Worm (Caenorhabditis elegans) whole organism, mixed stage, embryonic: ENCODE results near the gene paic-1.

Experiments used
- M03D4.4 ChIP-seq: sonication (generic microtip); optimal IDR thresholded peaks from 2 replicates; lab custom pipeline; 2017; ENCODE audit warnings: mild to moderate bottlenecking, missing genetic modification characterization, missing compliant biosample characterization
- blmp-1 ChIP-seq: fragments of 150-350 bp; optimal IDR thresholded peaks from 2 replicates; lab custom pipeline; 2014; ENCODE audit warnings: missing biosample characterization, missing genetic modification characterization
- ceh-39 ChIP-seq: fragments of 150-350 bp; optimal IDR thresholded peaks from 2 replicates; lab custom pipeline; 2014; ENCODE audit warnings: missing biosample characterization, missing genetic modification characterization
- ceh-43 ChIP-seq: fragments of 200-800 bp; sonication (Bioruptor generic); optimal IDR thresholded peaks from 2 replicates; lab custom pipeline; 2018; ENCODE audit warnings: mild to moderate bottlenecking, missing genetic modification characterization, moderate library complexity, missing compliant biosample characterization
- elt-1 ChIP-seq: sonication (generic microtip); optimal IDR thresholded peaks from 2 replicates; lab custom pipeline; 2017; ENCODE audit warnings: missing genetic modification characterization, mild to moderate bottlenecking, missing compliant biosample characterization, antibody characterized with exemption, moderate library complexity, borderline replicate concordance; ENCODE audit not compliant: insufficient read depth
- ham-2 ChIP-seq: fragments of 200-800 bp; sonication (Bioruptor generic); optimal IDR thresholded peaks from 2 replicates; lab custom pipeline; 2018; ENCODE audit warnings: mild to moderate bottlenecking, missing genetic modification characterization, missing compliant biosample characterization
- hlh-1 ChIP-seq: fragments of 150-350 bp; optimal IDR thresholded peaks from 2 replicates; lab custom pipeline; 2014; ENCODE audit warnings: missing biosample characterization, missing genetic modification reagents, missing genetic modification characterization
- lin-32 ChIP-seq: fragments of 200-800 bp; sonication (Bioruptor generic); optimal IDR thresholded peaks from 2 replicates; lab custom pipeline; 2018; ENCODE audit warnings: mild to moderate bottlenecking, missing genetic modification characterization, missing compliant biosample characterization
- lsy-2 ChIP-seq: fragments of 150-350 bp; optimal IDR thresholded peaks from 2 replicates; lab custom pipeline; 2014; ENCODE audit warnings: missing biosample characterization, missing genetic modification characterization
- mab-5 ChIP-seq: fragments of 150-350 bp; optimal IDR thresholded peaks from 2 replicates; lab custom pipeline; 2014; ENCODE audit warnings: missing biosample characterization, missing genetic modification characterization
- mep-1 ChIP-seq: fragments of 150-350 bp; optimal IDR thresholded peaks from 2 replicates; lab custom pipeline; 2017; ENCODE audit warnings: missing biosample characterization, missing genetic modification reagents, missing genetic modification characterization, inconsistent platforms
- nhr-2 ChIP-seq: fragments of 150-350 bp; optimal IDR thresholded peaks from 2 replicates; lab custom pipeline; 2014; ENCODE audit warnings: missing biosample characterization, missing genetic modification characterization
- nhr-237 ChIP-seq: fragments of 150-350 bp; optimal IDR thresholded peaks from 2 replicates; lab custom pipeline; 2014; ENCODE audit warnings: missing biosample characterization, missing genetic modification characterization
- nhr-28 ChIP-seq: fragments of 150-350 bp; optimal IDR thresholded peaks from 2 replicates; lab custom pipeline; 2014; ENCODE audit warnings: missing biosample characterization, missing genetic modification characterization
- sptf-1 ChIP-seq: sonication (generic microtip); optimal IDR thresholded peaks from 2 replicates; lab custom pipeline; 2017; ENCODE audit warnings: mild to moderate bottlenecking, missing genetic modification characterization, moderate library complexity, missing compliant biosample characterization
- unc-120 ChIP-seq: sonication (generic microtip); optimal IDR thresholded peaks from 2 replicates; lab custom pipeline; 2017; ENCODE audit warnings: missing genetic modification characterization, missing compliant biosample characterization; ENCODE audit not compliant: poor library complexity, severe bottlenecking
- unc-39 ChIP-seq: fragments of 150-350 bp; optimal IDR thresholded peaks from 2 replicates; lab custom pipeline; 2014; ENCODE audit warnings: missing biosample characterization, missing genetic modification characterization
- ztf-11 ChIP-seq: fragments of 150-350 bp; optimal IDR thresholded peaks from 2 replicates; lab custom pipeline; 2014; ENCODE audit warnings: missing biosample characterization, missing genetic modification characterization

Gene paic-1

ce11 chrII:4321766-4322165 lies 50.6 kb downstream of the paic-1 start, which contains the start of gene Y52E8A.1:
TSS of gene Y52E8A.1 (plus strand) at chrII:4322066.
- TF ChIP-seq lin-32 (GFP tag; lab: Kevin White, UChicago): no peak
- no peak for TF ChIP-seq sptf-1
- no peak for TF ChIP-seq nhr-2 (tag; lab: Kevin White, UChicago)
- no peak for TF ChIP-seq nhr-237 (tag; lab: Kevin White, UChicago)
- TF ChIP-seq ham-2 (GFP tag; lab: Kevin White, UChicago): no peak
- TF ChIP-seq blmp-1 (tag; lab: Kevin White, UChicago): no peak
- TF ChIP-seq mep-1 (tag; lab: Kevin White, UChicago): no peak
- TF ChIP-seq ceh-43 (GFP tag; lab: Kevin White, UChicago): no peak
- no peak for TF ChIP-seq unc-120
- no peak for TF ChIP-seq mab-5 (tag; lab: Kevin White, UChicago)

- TF ChIP-seq ceh-43 (GFP tag; lab: Kevin White, UChicago) (no peak), ceh-39 (tag; lab: Kevin White, UChicago) (no peak), mab-5 (tag; lab: Kevin White, UChicago) (no peak), ztf-11 (tag; lab: Kevin White, UChicago) (no peak), lsy-2 (tag; lab: Kevin White, UChicago) (no peak), nhr-28 (no peak), unc-39 (tag; lab: Kevin White, UChicago) (no peak), ham-2 (GFP tag; lab: Kevin White, UChicago) (no peak), elt-1 (no peak), sptf-1 (no peak), blmp-1 (tag; lab: Kevin White, UChicago) (no peak), M03D4.4 (tag; lab: Kevin White, UChicago) (no peak), hlh-1 (tag; lab: Kevin White, UChicago) (no peak)
Observed at ce11 chrII:4320455-4320854, 51.9 kb downstream of the paic-1 start, which contains the start of gene Y52E8A.2. TSS of gene Y52E8A.2 (plus strand) at chrII:4320836.
